Worm (Caenorhabditis elegans) whole organism, early embryonic: ENCODE measurements around the gene fbxa-29.

Experiments
- B0310.2 ChIP-seq: sonication (generic microtip); optimal IDR thresholded peaks from 2 replicates; lab custom pipeline; 2016; ENCODE audit warnings: mild to moderate bottlenecking, missing genetic modification characterization, missing compliant biosample characterization
- F13C5.2 ChIP-seq: sonication (generic microtip); optimal IDR thresholded peaks from 2 replicates; lab custom pipeline; 2017; ENCODE audit warnings: mild to moderate bottlenecking, missing genetic modification characterization, inconsistent platforms, missing compliant biosample characterization
- aly-1 ChIP-seq: sonication (generic microtip); optimal IDR thresholded peaks from 2 replicates; lab custom pipeline; 2016; ENCODE audit warnings: missing genetic modification characterization, missing compliant biosample characterization
- ama-1 ChIP-seq: fragments of 150-350 bp; optimal IDR thresholded peaks from 2 replicates; lab custom pipeline; 2014
- ceh-13 ChIP-seq: fragments of 200-800 bp; sonication (Bioruptor generic); optimal IDR thresholded peaks from 2 replicates; lab custom pipeline; 2018; ENCODE audit warnings: mild to moderate bottlenecking, missing genetic modification characterization, missing compliant biosample characterization
- ceh-36 ChIP-seq: sonication (generic microtip); optimal IDR thresholded peaks from 2 replicates; lab custom pipeline; 2016; ENCODE audit warnings: missing genetic modification characterization, inconsistent platforms, missing compliant biosample characterization
- ets-7 ChIP-seq: sonication (generic microtip); optimal IDR thresholded peaks from 2 replicates; lab custom pipeline; 2016; ENCODE audit warnings: missing genotype, missing genetic modification characterization, missing compliant biosample characterization
- flt-1 ChIP-seq: fragments of 200-800 bp; sonication (Bioruptor generic); IDR thresholded peaks from 2 replicates; pipeline ENCODE4 v1.3.6; 2022; ENCODE audit warnings: missing genetic modification characterization, missing compliant biosample characterization
- hmbx-1 ChIP-seq: sonication (generic microtip); optimal IDR thresholded peaks from 2 replicates; lab custom pipeline; 2016; ENCODE audit warnings: mild to moderate bottlenecking, missing genetic modification characterization, missing compliant biosample characterization
- hmg-4 ChIP-seq: fragments of 200-800 bp; sonication (Bioruptor generic); optimal IDR thresholded peaks from 2 replicates; lab custom pipeline; 2018; ENCODE audit warnings: mild to moderate bottlenecking, missing genetic modification characterization, missing compliant biosample characterization
- hnd-1 ChIP-seq: sonication (generic microtip); optimal IDR thresholded peaks from 2 replicates; lab custom pipeline; 2016; ENCODE audit warnings: missing genetic modification characterization, missing compliant biosample characterization
- pes-1 ChIP-seq: fragments of 200-800 bp; sonication (Bioruptor generic); IDR thresholded peaks from 2 replicates; pipeline ENCODE4 v1.3.6; 2022; ENCODE audit warnings: missing genetic modification reagents, missing genetic modification characterization, missing compliant biosample characterization
- scrt-1 ChIP-seq: fragments of 200-800 bp; sonication (Bioruptor generic); IDR thresholded peaks from 2 replicates; pipeline ENCODE4 v1.3.6; 2022; ENCODE audit warnings: missing genetic modification characterization, missing compliant biosample characterization
- sea-1 ChIP-seq: fragments of 200-800 bp; sonication (Bioruptor generic); conservative IDR thresholded peaks from 2 replicates; pipeline ENCODE4 v1.3.6; 2022; ENCODE audit warnings: missing genetic modification characterization, missing compliant biosample characterization
- tbx-11 ChIP-seq: fragments of 200-800 bp; sonication (Bioruptor generic); IDR thresholded peaks from 2 replicates; pipeline ENCODE4 v1.3.6; 2022; ENCODE audit warnings: missing genetic modification characterization, missing compliant biosample characterization
- tbx-37 ChIP-seq: fragments of 200-800 bp; sonication (Bioruptor generic); conservative IDR thresholded peaks from 2 replicates; pipeline ENCODE4 v1.3.6; 2022; ENCODE audit warnings: missing genetic modification reagents, missing genetic modification characterization, missing compliant biosample characterization
- tra-4 ChIP-seq: sonication (generic microtip); optimal IDR thresholded peaks from 2 replicates; lab custom pipeline; 2017; ENCODE audit warnings: missing genetic modification characterization, missing compliant biosample characterization

fbxa-29 gene

DNA sequence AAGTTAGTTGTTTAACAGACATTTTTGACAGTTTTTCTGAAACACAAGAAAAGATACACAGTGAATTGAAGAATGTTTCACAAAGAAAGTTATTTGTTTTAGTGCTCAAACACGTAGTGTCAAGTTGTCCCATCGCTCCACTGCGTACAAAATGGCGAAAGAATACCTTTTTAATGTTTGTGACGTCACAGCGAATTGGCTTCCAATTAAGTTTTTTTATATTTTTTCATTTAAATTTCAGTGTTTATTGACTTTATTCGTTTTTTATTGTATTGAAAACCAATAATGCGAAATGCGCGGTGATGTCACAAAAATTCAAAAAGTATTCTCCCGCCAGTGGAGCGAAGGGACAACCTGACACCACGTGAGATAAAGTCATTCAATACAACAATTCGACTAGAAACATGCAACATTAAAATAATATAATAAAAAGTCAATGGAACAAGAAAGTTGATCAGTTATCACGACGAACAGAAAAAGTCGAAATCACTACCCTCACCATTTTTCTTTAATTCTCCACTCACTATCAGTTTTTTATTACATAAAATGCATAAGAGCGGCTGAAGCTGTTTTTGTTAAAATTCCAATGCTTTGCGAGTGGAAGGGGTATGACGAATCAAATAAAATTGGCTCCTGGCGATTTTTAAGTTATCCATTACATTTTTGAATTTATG, at the start of gene fbxa-29:
fbxa-29 (minus strand) TSS at position 51 of the 674 bp plus-strand sequence.
- no peak for TF ChIP-seq flt-1 (GFP tag; lab: Robert Waterston, UW)
- no peak for TF ChIP-seq F13C5.2 (tag; lab: Kevin White, UChicago)
- TF ChIP-seq scrt-1: no peak
- TF ChIP-seq tra-4 (tag; lab: Kevin White, UChicago): no peak
- no peak for TF ChIP-seq ets-7 (tag; lab: Kevin White, UChicago)
- no peak for TF ChIP-seq tbx-37
- no peak for TF ChIP-seq aly-1 (tag; lab: Kevin White, UChicago)
- TF ChIP-seq ama-1 (lab: Kevin White, UChicago): no peak
- no peak for TF ChIP-seq hnd-1 (tag; lab: Kevin White, UChicago)
- TF ChIP-seq ceh-36 (tag; lab: Kevin White, UChicago): no peak
- no peak for TF ChIP-seq ceh-13
- no peak for TF ChIP-seq B0310.2 (tag; lab: Kevin White, UChicago)
- no peak for TF ChIP-seq tbx-11 (GFP tag; lab: Robert Waterston, UW)

DNA sequence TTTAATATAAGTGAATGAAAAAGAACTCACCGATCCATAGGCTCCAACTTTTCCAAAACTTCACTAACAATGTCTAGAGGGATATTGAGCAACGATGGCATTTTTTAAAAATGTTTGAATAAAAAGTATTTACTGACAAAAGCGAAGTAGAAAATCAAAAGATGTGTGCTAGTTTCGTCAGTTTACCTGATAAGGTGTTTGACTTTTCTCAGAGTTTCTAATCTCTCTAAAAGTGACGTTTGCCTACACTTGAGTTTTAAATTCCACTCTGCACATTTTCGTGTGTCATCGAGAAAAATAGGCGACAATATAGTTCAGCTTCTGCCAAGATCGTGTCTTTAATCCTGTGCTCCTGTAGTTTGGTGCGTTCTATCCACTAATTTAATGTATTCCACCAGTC, 48.1 kb upstream of the fbxa-29 start, which contains the start of gene fbxa-15:
fbxa-15 (minus strand) TSS at position 101 of the 400 bp plus-strand sequence.
- TF ChIP-seq pes-1 (no peak), flt-1 (GFP tag; lab: Robert Waterston, UW) (no peak), aly-1 (tag; lab: Kevin White, UChicago) (no peak), hnd-1 (tag; lab: Kevin White, UChicago) (no peak), tbx-11 (GFP tag; lab: Robert Waterston, UW) (no peak), ama-1 (lab: Kevin White, UChicago) (no peak), tbx-37 (no peak), hmg-4 (GFP tag; lab: Kevin White, UChicago) (no peak), scrt-1 (no peak)

DNA sequence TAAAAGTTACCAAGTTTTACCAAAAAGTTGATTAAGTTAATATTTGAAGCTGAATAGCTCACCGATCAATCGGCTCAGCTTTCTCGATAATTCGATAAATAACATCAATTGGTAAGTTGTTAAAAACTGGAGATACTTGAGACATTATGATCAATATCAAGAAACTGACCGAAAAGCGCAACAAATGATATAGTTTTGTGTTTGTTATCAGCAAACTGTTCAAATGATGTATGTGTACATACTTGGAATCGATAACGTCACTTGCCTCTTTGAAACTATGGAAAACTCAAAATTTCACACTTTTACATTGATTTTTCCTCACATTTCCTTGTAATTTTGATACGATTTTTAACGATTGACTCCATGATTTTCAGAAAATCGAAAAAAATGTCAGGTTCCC, 41.5 kb upstream of the fbxa-29 start, which contains the start of the genes fbxa-80 and fbxa-19:
fbxa-80 (minus strand) TSS at position 173 of the 400 bp plus-strand sequence.
fbxa-19 (plus strand) TSS at position 364 of the 400 bp plus-strand sequence.
- TF ChIP-seq tbx-37 (no peak), ceh-36 (tag; lab: Kevin White, UChicago) (no peak), tra-4 (tag; lab: Kevin White, UChicago) (no peak), scrt-1 (no peak), F13C5.2 (tag; lab: Kevin White, UChicago) (no peak), ets-7 (tag; lab: Kevin White, UChicago) (no peak), B0310.2 (tag; lab: Kevin White, UChicago) (no peak), hmbx-1 (tag; lab: Kevin White, UChicago) (no peak), hnd-1 (tag; lab: Kevin White, UChicago) (no peak), ceh-13 (no peak), pes-1 (no peak), hmg-4 (GFP tag; lab: Kevin White, UChicago) (no peak), tbx-11 (GFP tag; lab: Robert Waterston, UW) (no peak), aly-1 (tag; lab: Kevin White, UChicago) (no peak), ama-1 (lab: Kevin White, UChicago) (no peak), sea-1 (GFP tag; lab: Robert Waterston, UW) (no peak), flt-1 (GFP tag; lab: Robert Waterston, UW) (no peak)

DNA sequence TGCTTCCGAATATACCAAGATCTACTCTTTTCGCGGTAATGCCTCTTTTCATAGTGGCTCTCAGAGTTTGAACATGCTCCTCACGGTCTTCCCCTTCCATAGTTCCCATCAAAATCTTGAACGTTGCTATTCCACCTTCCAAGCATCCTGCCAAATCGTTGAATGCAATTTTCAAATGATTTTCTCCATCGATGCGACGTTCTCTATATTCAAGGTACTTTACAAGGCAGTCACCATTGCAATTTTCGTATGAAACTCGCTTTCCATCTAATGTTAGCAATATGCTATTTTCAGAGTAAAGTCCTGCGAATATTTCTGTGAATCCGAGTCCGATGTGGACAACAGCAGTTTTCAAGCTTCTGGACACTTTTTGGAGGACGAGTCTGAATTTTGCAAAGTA, 40.8 kb upstream of the fbxa-29 start:
- TF ChIP-seq hmg-4 (GFP tag; lab: Kevin White, UChicago) (no peak), tbx-37 (no peak), ceh-13 (no peak), B0310.2 (tag; lab: Kevin White, UChicago) (no peak), ets-7 (tag; lab: Kevin White, UChicago) (no peak), pes-1 (no peak), scrt-1 (no peak), tra-4 (tag; lab: Kevin White, UChicago) (no peak), hmbx-1 (tag; lab: Kevin White, UChicago) (no peak), hnd-1 (tag; lab: Kevin White, UChicago) (no peak), aly-1 (tag; lab: Kevin White, UChicago) (no peak), F13C5.2 (tag; lab: Kevin White, UChicago) (no peak), sea-1 (GFP tag; lab: Robert Waterston, UW) (no peak), ama-1 (lab: Kevin White, UChicago) (no peak), ceh-36 (tag; lab: Kevin White, UChicago) (no peak), flt-1 (GFP tag; lab: Robert Waterston, UW) (no peak), tbx-11 (GFP tag; lab: Robert Waterston, UW) (no peak)

DNA sequence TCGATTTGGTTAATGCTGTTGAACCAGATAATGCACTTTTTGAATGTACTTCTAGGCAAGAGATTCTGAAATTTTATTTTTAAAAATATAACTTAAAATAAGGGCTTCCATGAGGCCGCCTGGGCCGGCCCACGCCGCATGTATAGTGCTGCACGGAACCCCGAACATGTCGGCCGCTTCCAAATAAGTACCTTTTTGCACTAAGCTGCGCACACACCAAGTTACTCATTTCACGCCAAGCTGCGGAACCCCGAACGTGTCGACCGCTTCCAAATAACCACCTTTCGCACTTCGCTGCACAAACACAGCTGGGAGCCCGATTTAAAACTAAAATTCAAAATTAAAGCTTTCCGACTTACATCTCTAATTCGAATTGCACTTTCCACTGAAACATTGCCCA, 37.9 kb upstream of the fbxa-29 start:
- no peak for TF ChIP-seq hmbx-1 (tag; lab: Kevin White, UChicago)
- no peak for TF ChIP-seq tbx-11 (GFP tag; lab: Robert Waterston, UW)
- no peak for TF ChIP-seq ceh-36 (tag; lab: Kevin White, UChicago)
- TF ChIP-seq ets-7 (tag; lab: Kevin White, UChicago): no peak
- no peak for TF ChIP-seq hnd-1 (tag; lab: Kevin White, UChicago)
- no peak for TF ChIP-seq tra-4 (tag; lab: Kevin White, UChicago)
- TF ChIP-seq aly-1 (tag; lab: Kevin White, UChicago): no peak
- no peak for TF ChIP-seq pes-1
- TF ChIP-seq hmg-4 (GFP tag; lab: Kevin White, UChicago): no peak
- TF ChIP-seq tbx-37: no peak
- no peak for TF ChIP-seq ama-1 (lab: Kevin White, UChicago)
- TF ChIP-seq B0310.2 (tag; lab: Kevin White, UChicago): no peak
- TF ChIP-seq ceh-13: no peak

DNA sequence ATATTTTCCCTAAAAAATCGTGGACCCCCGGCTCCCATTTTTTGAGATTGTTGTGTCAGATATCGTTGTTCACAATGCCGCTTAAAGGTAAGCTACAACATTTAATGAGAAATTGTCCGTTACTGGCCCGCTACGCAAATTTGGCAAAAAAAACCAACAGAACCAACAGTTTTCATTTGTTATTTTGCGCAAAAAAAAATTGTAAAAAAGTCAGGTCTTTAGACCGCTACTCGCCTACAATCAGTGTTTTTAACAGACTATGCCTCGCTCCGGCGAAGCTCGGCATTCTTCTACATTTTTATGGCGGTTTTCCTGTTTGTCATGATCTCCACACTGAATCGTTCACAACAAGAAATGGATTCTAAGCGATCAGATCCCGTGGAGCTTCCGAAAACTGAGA, 35.4 kb upstream of the fbxa-29 start, which contains the start of gene Y82E9BL.12:
Y82E9BL.12 (plus strand) TSS at position 301 of the 400 bp plus-strand sequence.
- TF ChIP-seq tbx-37 (no peak), hnd-1 (tag; lab: Kevin White, UChicago) (no peak), tra-4 (tag; lab: Kevin White, UChicago) (no peak), pes-1 (no peak), B0310.2 (tag; lab: Kevin White, UChicago) (no peak), hmbx-1 (tag; lab: Kevin White, UChicago) (no peak), aly-1 (tag; lab: Kevin White, UChicago) (no peak), ets-7 (tag; lab: Kevin White, UChicago) (no peak), scrt-1 (no peak), flt-1 (GFP tag; lab: Robert Waterston, UW) (no peak), sea-1 (GFP tag; lab: Robert Waterston, UW) (no peak), ceh-36 (tag; lab: Kevin White, UChicago) (no peak)
